Fruit fly (Drosophila melanogaster): ENCODE measurements around the gene CG5447.

CG5447 gene

DNA sequence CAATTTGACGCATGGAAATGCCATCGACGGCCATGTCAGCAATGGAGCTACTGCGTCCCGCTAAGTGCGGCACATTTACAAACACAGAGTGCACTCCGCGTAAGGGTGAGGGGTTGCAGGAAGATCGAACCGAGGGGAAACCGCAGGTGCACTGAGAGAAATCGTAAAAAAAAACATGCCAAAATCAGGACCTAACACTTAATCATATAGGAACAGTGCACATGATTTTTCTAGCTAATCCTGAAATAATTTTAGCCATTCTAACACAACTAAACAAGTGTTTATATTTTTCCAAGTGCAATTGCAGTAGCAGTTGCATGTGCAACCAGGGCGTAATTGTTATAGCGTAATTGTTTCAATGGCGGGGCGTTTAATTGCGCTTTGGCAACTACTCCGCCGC, 26.9 kb downstream of the CG5447 start:
- TF ChIP-seq CG8478 (optimal IDR thresholded peaks at IDR 0.05), result no peak
- TF ChIP-seq CTCF (optimal IDR thresholded peaks at IDR 0.05), result no peak

DNA sequence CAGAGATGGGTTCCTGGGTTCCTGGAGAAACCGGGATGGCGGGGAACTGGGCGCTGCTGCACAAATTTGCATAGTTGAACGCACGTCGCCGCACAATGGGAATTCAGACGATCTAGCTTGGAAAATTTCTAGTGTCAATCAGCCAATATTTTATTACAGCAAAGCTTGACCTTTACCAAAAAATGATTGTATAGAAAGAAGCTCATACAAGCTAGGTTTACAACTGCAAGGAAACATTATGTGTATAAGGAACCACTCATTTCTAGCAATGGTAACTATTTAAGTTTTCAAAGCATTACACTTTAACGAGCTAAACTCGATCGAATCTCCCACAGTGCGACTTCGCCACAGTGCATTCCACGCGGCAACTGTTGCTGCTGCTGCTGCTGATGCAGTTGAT, 28.0 kb downstream of the CG5447 start:
- TF ChIP-seq CTCF (optimal IDR thresholded peaks at IDR 0.05), result no peak
- no peak for TF ChIP-seq CG8478 (optimal IDR thresholded peaks at IDR 0.05)

DNA sequence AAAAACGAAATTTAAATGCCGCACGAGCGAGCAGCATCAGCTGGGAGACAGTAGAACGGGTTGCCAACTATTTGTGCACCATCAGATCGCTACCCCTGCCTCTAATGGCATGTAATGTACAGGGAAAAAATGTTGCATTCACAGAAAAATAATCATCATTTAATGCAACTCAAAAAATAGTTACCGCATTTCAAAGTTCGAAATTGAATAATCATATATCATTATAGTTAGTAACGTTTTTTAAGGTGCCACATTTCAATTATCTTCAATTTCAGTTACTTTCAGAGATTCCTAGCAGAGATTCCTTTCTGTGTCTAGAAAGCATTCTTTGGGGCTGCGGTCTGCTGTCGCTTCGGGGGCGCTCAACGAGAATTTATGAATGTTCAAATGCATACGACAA, 28.9 kb downstream of the CG5447 start:
- TF ChIP-seq CG8478 (optimal IDR thresholded peaks at IDR 0.05), result no peak
- TF ChIP-seq CTCF (optimal IDR thresholded peaks at IDR 0.05), result no peak

DNA sequence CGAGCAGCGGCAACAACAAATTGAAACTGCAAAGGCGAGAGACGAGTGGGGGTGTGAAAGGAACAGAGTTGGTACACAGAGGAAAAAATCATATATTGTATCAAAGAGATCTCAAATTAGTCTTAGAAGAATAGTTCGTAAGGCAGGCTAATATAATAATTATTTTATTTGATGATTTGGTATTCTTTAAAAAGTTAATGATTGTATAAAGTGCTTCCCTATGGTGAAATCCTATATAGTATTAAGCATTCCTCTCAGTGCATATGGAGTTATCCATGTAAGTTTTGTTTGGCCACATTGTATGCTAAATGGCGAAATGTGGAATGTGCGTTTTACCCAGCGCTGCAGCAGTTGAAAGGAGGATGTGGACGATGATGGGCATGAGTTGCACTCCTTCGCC, 31.3 kb downstream of the CG5447 start:
- TF ChIP-seq CTCF (optimal IDR thresholded peaks at IDR 0.05) (no peak), CG8478 (optimal IDR thresholded peaks at IDR 0.05) (no peak)

DNA sequence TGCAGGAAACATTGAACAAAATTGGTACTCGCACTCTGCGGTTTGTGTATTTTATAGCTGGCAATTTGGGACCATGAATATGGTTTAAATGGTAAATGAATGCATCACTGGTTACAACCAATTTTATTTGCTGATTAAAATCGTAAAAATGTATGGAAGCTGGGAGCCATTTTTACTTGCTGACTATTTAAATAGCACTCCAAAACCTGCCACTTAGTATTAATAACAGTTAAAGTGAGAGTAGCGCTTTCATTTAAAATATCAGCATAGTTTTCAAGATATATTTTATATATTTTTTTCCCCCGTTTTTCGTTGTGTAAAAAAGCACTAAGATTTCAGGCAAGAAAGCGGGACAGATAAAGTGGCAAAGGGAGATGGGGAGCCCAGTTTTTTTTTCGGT, 32.2 kb downstream of the CG5447 start:
- no peak for TF ChIP-seq CTCF (optimal IDR thresholded peaks at IDR 0.05)
- TF ChIP-seq CG8478 (optimal IDR thresholded peaks at IDR 0.05), result no peak

DNA sequence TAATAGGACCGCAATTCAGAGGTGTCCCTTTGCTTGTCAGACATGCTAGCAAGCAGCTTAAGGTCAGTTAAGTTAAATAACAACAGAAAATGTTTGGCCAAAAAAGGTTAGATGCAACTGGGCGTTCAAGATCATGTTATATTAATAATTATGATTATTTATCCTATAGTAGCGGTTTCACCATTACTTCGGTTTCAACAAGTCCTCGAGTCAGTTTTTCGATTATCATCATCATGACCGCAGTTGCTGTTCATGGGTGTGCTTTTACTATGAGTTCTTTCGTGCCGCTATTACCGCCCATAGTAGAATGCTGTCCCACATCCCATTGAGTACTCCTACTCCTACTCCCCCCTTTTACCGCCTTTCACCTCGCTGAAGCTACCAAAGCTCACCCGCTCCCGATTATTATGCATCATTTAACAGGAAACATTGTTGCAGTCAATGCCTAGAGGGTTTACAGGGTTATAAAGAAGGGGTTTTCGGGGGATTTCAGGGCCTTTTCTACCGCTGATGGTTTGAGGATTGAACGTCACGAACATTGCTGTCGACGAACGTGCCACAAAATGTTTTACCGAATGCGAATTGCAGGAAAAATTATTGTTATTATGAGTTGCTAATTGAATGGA, 33.0 kb downstream of the CG5447 start:
- no peak for TF ChIP-seq CTCF (optimal IDR thresholded peaks at IDR 0.05)
- TF ChIP-seq CG8478 (optimal IDR thresholded peaks at IDR 0.05), result no peak

DNA sequence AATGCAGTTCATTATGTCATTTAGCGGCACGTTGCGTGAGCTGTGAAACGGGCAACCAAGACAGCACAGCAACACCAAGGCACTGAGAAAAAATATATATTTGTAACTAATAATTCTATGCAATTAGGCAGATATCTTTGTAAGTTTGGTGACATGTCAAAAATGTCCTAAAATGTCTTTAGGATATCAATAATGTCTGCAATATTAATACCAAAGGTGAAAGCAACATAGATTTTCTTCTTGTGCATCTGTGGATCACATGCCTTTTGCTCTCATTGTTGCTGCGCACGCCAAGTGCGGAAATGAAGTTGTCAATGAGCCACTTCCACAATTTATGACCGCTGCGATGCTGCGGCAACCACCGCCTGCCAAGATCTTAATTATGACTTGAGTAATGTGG, 37.1 kb downstream of the CG5447 start:
- no peak for TF ChIP-seq CG8478 (optimal IDR thresholded peaks at IDR 0.05)
- no peak for TF ChIP-seq CTCF (optimal IDR thresholded peaks at IDR 0.05)

DNA sequence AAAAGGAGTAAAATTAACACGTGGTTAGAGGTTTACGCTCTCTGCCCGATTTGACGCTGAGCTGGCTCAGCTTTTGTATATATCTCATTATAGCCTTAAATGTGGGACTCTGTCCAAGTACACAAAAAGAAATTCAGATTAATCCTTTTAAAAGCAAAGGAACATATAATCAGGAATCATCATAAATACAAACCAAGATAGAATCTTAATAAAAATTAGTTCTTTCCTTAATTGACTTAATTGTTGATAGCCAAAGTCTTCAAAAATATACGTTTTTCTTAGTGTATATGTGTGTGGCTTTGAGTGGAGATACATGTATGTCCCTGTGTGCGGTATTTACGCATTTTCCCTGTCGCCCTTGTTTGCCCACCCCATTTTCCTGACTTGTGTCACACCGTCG, 41.9 kb downstream of the CG5447 start:
- no peak for TF ChIP-seq CG8478 (optimal IDR thresholded peaks at IDR 0.05)
- no peak for TF ChIP-seq CTCF (optimal IDR thresholded peaks at IDR 0.05)

DNA sequence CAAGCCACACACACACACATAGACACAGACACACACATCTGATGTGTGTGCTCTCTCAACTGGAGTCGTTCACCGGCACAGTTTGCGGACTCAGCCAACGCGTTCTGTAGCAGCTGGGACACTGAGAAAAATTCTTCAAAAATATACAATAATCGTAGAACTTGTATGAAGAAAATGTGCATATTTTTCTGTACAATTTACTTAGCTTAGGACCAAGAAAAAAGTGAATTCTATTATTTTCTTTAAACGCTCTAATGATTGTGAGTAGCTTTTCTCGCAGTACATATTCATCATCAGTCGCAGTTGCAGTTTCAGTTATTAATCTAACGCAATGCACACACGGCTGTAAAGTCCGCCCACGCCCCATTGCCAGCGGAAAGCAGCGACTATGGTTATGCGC, 44.0 kb downstream of the CG5447 start:
- TF ChIP-seq CG8478 (optimal IDR thresholded peaks at IDR 0.05) (no peak), CTCF (optimal IDR thresholded peaks at IDR 0.05) (no peak)

DNA sequence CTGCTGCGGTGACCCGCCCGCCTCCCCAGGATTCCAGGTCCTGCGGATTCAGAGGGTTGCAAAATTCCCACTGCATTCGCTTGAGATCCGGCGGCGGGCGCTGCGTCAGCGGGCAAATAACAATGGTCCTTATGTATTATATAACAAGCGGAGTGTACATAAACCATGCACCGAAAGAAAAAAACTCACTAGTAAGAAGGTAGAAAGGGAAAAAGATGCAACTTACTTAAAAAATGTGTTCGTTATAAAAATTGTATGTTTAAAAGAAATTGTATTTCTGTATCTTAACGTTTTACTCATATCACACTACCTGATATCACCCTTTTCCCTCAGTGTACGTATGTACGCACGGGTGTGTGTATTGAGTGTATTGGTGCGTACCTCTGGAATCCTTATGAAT, 46.8 kb downstream of the CG5447 start:
- no peak for TF ChIP-seq CTCF (optimal IDR thresholded peaks at IDR 0.05)
- TF ChIP-seq CG8478 (optimal IDR thresholded peaks at IDR 0.05), result no peak

DNA sequence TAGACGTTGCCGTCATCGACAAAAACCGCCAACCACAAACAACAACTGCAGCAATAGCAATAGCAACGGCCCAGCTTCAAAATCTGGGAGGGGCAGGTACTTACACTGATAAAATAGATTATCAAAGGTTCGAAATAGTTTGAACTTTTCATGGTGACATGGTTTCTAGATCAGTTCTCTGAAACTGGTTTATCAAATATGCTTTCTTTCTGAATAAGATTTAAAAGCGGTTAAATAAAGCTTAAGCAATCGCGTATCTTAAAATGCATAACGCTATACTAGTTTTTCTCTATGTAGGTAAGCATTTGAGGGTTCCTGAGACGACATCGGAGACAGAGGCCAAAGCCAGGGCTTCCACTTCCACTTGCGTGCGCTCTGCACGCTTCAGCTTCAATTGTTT, 48.0 kb downstream of the CG5447 start:
- TF ChIP-seq CTCF (optimal IDR thresholded peaks at IDR 0.05) (no peak), CG8478 (optimal IDR thresholded peaks at IDR 0.05) (no peak)

DNA sequence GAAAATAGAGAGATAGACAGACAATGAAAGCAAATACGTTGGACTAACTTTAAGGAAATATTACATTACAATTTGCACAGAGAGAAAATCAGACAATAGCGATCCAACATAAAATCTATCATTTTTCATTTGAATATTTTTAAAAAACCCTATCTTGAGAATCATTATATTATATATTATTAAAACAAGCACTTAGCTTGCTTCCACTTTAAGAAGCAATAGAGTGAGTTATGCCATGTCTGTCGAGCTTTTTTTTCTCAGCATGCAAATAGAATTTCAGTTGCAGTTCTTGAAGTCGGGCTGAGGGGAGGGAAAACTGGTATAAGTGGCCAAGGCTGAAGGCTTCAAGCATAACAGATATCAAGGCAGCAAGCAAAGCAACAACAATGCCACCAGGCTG, 49.7 kb downstream of the CG5447 start:
- no peak for TF ChIP-seq CTCF (optimal IDR thresholded peaks at IDR 0.05)
- no peak for TF ChIP-seq CG8478 (optimal IDR thresholded peaks at IDR 0.05)

DNA sequence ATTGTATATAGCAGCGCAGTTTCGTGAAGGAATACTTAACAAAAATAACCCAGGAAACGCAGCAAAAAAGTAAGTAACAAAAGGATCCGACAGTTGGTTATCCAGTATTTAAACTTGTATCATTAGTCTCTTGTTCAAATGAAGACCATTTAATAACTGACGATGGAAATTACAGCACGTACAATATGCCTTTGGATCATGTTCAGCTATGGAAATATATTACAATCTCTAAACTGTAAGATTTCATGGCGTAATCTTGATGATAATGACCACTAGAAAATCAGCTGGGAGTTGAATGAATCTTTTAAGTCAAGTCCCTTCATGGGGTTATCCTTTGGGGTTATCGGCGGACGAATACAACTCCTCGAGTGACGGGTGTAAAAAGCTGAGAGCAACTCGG, 50.6 kb downstream of the CG5447 start:
- TF ChIP-seq CTCF (optimal IDR thresholded peaks at IDR 0.05) (no peak), CG8478 (optimal IDR thresholded peaks at IDR 0.05) (no peak)

DNA sequence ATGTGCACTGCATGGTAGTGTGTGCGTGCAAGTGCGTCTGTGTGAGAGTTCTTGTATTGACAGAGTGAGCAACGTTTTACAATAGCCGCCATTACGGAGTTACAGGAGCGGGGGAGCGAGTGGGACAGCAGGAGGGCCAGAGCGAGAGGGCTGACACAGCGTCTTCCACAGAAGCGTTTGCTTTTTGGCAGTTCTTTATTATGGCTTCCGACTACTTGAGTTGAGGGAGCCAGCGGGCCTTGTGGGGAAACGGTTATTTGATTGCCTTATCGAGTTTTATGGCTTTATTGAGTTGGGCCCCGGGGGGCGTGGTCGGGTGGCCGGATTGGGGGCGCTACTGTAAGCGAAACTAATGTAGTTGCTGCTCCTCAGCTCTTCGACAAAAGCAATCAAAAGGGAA, 51.0 kb downstream of the CG5447 start:
- TF ChIP-seq CG8478 (optimal IDR thresholded peaks at IDR 0.05) (no peak), CTCF (optimal IDR thresholded peaks at IDR 0.05) (no peak)
